Fruit fly (Drosophila melanogaster) whole organism, embryonic: ENCODE measurements around the gene Tcs6.

ENCODE experiments used
- Atf-2 ChIP-seq: fragments of 200-800 bp; sonication (Bioruptor generic); optimal IDR thresholded peaks from 2 replicates; lab custom pipeline; 2016; ENCODE audit warnings: missing biosample characterization, missing genetic modification characterization
- CG10274 ChIP-seq: fragments of 200-800 bp; sonication (Bioruptor generic); optimal IDR thresholded peaks from 3 replicates; lab custom pipeline; 2017; ENCODE audit warnings: missing biosample characterization, mild to moderate bottlenecking, missing genetic modification characterization
- CG10543 ChIP-seq: fragments of 200-800 bp; sonication (Bioruptor generic); optimal IDR thresholded peaks from 3 replicates; lab custom pipeline; 2017; ENCODE audit warnings: missing biosample characterization, mild to moderate bottlenecking, missing genetic modification characterization, moderate library complexity
- CG10565 ChIP-seq: fragments of 200-800 bp; sonication (Bioruptor generic); optimal IDR thresholded peaks from 3 replicates; lab custom pipeline; 2016; ENCODE audit warnings: missing biosample characterization, mild to moderate bottlenecking, missing genetic modification characterization
- CG11093 ChIP-seq: fragments of 200-800 bp; sonication (Bioruptor generic); IDR thresholded peaks from 3 replicates; pipeline ENCODE4 v1.3.6; 2022; ENCODE audit warnings: missing biosample characterization, missing genetic modification characterization
- CG14710 ChIP-seq: fragments of 200-800 bp; sonication (Bioruptor generic); optimal IDR thresholded peaks from 3 replicates; lab custom pipeline; 2019; ENCODE audit warnings: missing biosample characterization, mild to moderate bottlenecking, missing genetic modification characterization, moderate library complexity
- CG14860 ChIP-seq: fragments of 200-800 bp; sonication (Bioruptor generic); IDR thresholded peaks from 3 replicates; pipeline ENCODE4 v1.3.6; 2022; ENCODE audit warnings: missing biosample characterization, missing genetic modification characterization; ENCODE audit not compliant: partially characterized antibody
- CG14965 ChIP-seq: fragments of 200-800 bp; sonication (Bioruptor generic); optimal IDR thresholded peaks from 2 replicates; lab custom pipeline; 2016; ENCODE audit warnings: missing biosample characterization, missing genetic modification characterization, borderline replicate concordance
- CG15479 ChIP-seq: fragments of 200-800 bp; sonication (Bioruptor generic); optimal IDR thresholded peaks from 3 replicates; lab custom pipeline; 2019; ENCODE audit warnings: missing biosample characterization, mild to moderate bottlenecking, missing genetic modification characterization, moderate library complexity
- CG17568 ChIP-seq: fragments of 200-800 bp; sonication (Bioruptor generic); optimal IDR thresholded peaks from 2 replicates; lab custom pipeline; 2018; ENCODE audit warnings: missing biosample characterization, mild to moderate bottlenecking, missing genetic modification characterization, moderate library complexity
- CG2199 ChIP-seq: fragments of 200-800 bp; sonication (Bioruptor generic); IDR thresholded peaks from 3 replicates; pipeline ENCODE4 v1.3.6; 2022; ENCODE audit warnings: missing biosample characterization, missing genetic modification characterization
- CG2712 ChIP-seq: fragments of 200-800 bp; optimal IDR thresholded peaks from 3 replicates; lab custom pipeline; 2019; ENCODE audit warnings: missing biosample characterization, mild to moderate bottlenecking, missing genetic modification characterization, moderate library complexity
- CG32767 ChIP-seq: fragments of 200-800 bp; sonication (Bioruptor generic); IDR thresholded peaks from 2 replicates; pipeline ENCODE4 v1.3.6; 2022; ENCODE audit warnings: missing biosample characterization, missing genetic modification characterization
- CG3995 ChIP-seq: fragments of 200-800 bp; sonication (Bioruptor generic); optimal IDR thresholded peaks from 3 replicates; lab custom pipeline; 2016; ENCODE audit warnings: missing biosample characterization, missing genetic modification characterization
- CG4282 ChIP-seq: fragments of 200-800 bp; sonication (Bioruptor generic); optimal IDR thresholded peaks from 2 replicates; lab custom pipeline; 2016; ENCODE audit warnings: missing biosample characterization, missing genetic modification characterization
- CG4730 ChIP-seq: fragments of 200-800 bp; sonication (Bioruptor generic); IDR thresholded peaks from 2 replicates; pipeline ENCODE4 v1.3.6; 2022; ENCODE audit warnings: missing biosample characterization, missing genetic modification characterization
- CG7556 ChIP-seq: fragments of 200-800 bp; sonication (Bioruptor generic); optimal IDR thresholded peaks from 2 replicates; lab custom pipeline; 2017; ENCODE audit warnings: missing biosample characterization, mild to moderate bottlenecking, missing genetic modification characterization
- CG8290 ChIP-seq, 3 experiments: fragments of 200-800 bp; sonication (Bioruptor generic); optimal IDR thresholded peaks; 2 replicates each; lab custom pipeline; 2016 to 2019; ENCODE audit warnings: missing biosample characterization in 3 of 3, missing genetic modification characterization in 3 of 3, mild to moderate bottlenecking in 2 of 3, moderate library complexity in 1 of 3
- CG8765 ChIP-seq: fragments of 200-800 bp; sonication (Bioruptor generic); IDR thresholded peaks from 2 replicates; pipeline ENCODE4 v1.3.6; 2022; ENCODE audit warnings: missing biosample characterization, missing genetic modification characterization
- CG9609 ChIP-seq: fragments of 200-800 bp; sonication (Bioruptor generic); optimal IDR thresholded peaks from 3 replicates; lab custom pipeline; 2016; ENCODE audit warnings: missing biosample characterization, missing genetic modification characterization
- Dad ChIP-seq: fragments of 200-800 bp; sonication (Bioruptor generic); optimal IDR thresholded peaks from 3 replicates; lab custom pipeline; 2016; ENCODE audit warnings: missing biosample characterization, missing genetic modification characterization
- Dll ChIP-seq: fragments of 200-800 bp; sonication (Bioruptor generic); IDR thresholded peaks from 4 replicates; pipeline ENCODE4 v1.3.6; 2022; ENCODE audit warnings: missing biosample characterization, missing genetic modification characterization; ENCODE audit not compliant: partially characterized antibody
- Eip74EF ChIP-seq, 2 experiments: fragments of 200-800 bp in 1 of 2; fragments of >200 bp in 1 of 2; sonication (Bioruptor generic) in 1 of 2; optimal IDR thresholded peaks; 2 replicates each; lab custom pipeline; 2017 to 2019; ENCODE audit warnings: missing biosample characterization in 2 of 2, missing genetic modification characterization in 2 of 2, mild to moderate bottlenecking in 1 of 2, moderate library complexity in 1 of 2
- Fer1 ChIP-seq: fragments of 200-800 bp; sonication (Bioruptor generic); optimal IDR thresholded peaks from 2 replicates; lab custom pipeline; 2017; ENCODE audit warnings: missing biosample characterization, mild to moderate bottlenecking, missing genetic modification characterization
- HHEX ChIP-seq: fragments of 200-800 bp; sonication (Bioruptor generic); optimal IDR thresholded peaks from 3 replicates; lab custom pipeline; 2017; ENCODE audit warnings: missing biosample characterization, mild to moderate bottlenecking, missing genetic modification characterization, missing genetic modification reagents
- Lim3 ChIP-seq: fragments of 200-800 bp; sonication (Bioruptor generic); IDR thresholded peaks from 2 replicates; pipeline ENCODE4 v1.3.6; 2022; ENCODE audit warnings: missing biosample characterization, missing genetic modification characterization
- Mrtf ChIP-seq: fragments of 200-800 bp; sonication (Bioruptor generic); IDR thresholded peaks from 3 replicates; pipeline ENCODE4 v1.3.6; 2022; ENCODE audit warnings: missing biosample characterization, missing genetic modification characterization
- NFAT ChIP-seq: fragments of 200-800 bp; sonication (Bioruptor generic); IDR thresholded peaks from 2 replicates; pipeline ENCODE4 v1.3.6; 2022; ENCODE audit warnings: missing biosample characterization, missing genetic modification characterization
- Oli ChIP-seq: fragments of 200-800 bp; sonication (Bioruptor generic); optimal IDR thresholded peaks from 2 replicates; lab custom pipeline; 2018; ENCODE audit warnings: missing biosample characterization, mild to moderate bottlenecking, missing genetic modification characterization, moderate library complexity
- Ptx1 ChIP-seq: fragments of 200-800 bp; sonication (Bioruptor generic); IDR thresholded peaks from 2 replicates; pipeline ENCODE4 v1.3.6; 2022; ENCODE audit warnings: missing biosample characterization, missing genetic modification characterization
- Scr ChIP-seq: fragments of 200-800 bp; sonication (Bioruptor generic); IDR thresholded peaks from 2 replicates; pipeline ENCODE4 v1.3.6; 2022; ENCODE audit warnings: missing biosample characterization, missing genetic modification characterization; ENCODE audit not compliant: partially characterized antibody
- Usf ChIP-seq: fragments of 200-800 bp; sonication (Bioruptor generic); optimal IDR thresholded peaks from 2 replicates; lab custom pipeline; 2017; ENCODE audit warnings: missing genotype, missing biosample characterization, missing genetic modification characterization
- Xbp1 ChIP-seq: fragments of 200-800 bp; sonication (Bioruptor generic); optimal IDR thresholded peaks from 3 replicates; lab custom pipeline; 2016; ENCODE audit warnings: missing biosample characterization, mild to moderate bottlenecking, missing genetic modification characterization
- dan ChIP-seq: fragments of 200-800 bp; sonication (Bioruptor generic); IDR thresholded peaks from 2 replicates; pipeline ENCODE4 v1.3.6; 2022; ENCODE audit warnings: missing biosample characterization, missing genetic modification characterization
- fd102C ChIP-seq: fragments of 200-800 bp; sonication (Bioruptor generic); optimal IDR thresholded peaks from 2 replicates; lab custom pipeline; 2018; ENCODE audit warnings: missing biosample characterization, mild to moderate bottlenecking, missing genetic modification characterization, moderate library complexity
- fd96Cb ChIP-seq: fragments of 200-800 bp; sonication (Bioruptor generic); optimal IDR thresholded peaks from 2 replicates; lab custom pipeline; 2018; ENCODE audit warnings: missing biosample characterization, mild to moderate bottlenecking, missing genetic modification characterization, moderate library complexity
- gro ChIP-seq: fragments of 200-800 bp; sonication (Bioruptor generic); optimal IDR thresholded peaks from 2 replicates; lab custom pipeline; 2016; ENCODE audit warnings: missing biosample characterization, missing genetic modification characterization
- hbn ChIP-seq: fragments of 200-800 bp; sonication (Bioruptor generic); IDR thresholded peaks from 2 replicates; pipeline ENCODE4 v1.3.6; 2022; ENCODE audit warnings: missing biosample characterization, missing genetic modification characterization; ENCODE audit not compliant: partially characterized antibody
- jing ChIP-seq: fragments of 200-800 bp; sonication (Bioruptor generic); optimal IDR thresholded peaks from 2 replicates; lab custom pipeline; 2018; ENCODE audit warnings: missing biosample characterization, mild to moderate bottlenecking, missing genetic modification characterization
- lilli ChIP-seq: fragments of 200-800 bp; sonication (Bioruptor generic); optimal IDR thresholded peaks from 3 replicates; lab custom pipeline; 2016; ENCODE audit warnings: missing biosample characterization, missing genetic modification characterization
- nau ChIP-seq: fragments of 200-800 bp; sonication (Bioruptor generic); optimal IDR thresholded peaks from 3 replicates; lab custom pipeline; 2017; ENCODE audit warnings: missing biosample characterization, mild to moderate bottlenecking, missing genetic modification characterization, missing genetic modification reagents
- pho ChIP-seq: fragments of 200-800 bp; sonication (Bioruptor generic); optimal IDR thresholded peaks from 2 replicates; lab custom pipeline; 2016; ENCODE audit warnings: missing biosample characterization, missing genetic modification characterization
- pita ChIP-seq: fragments of 200-800 bp; sonication (Bioruptor generic); optimal IDR thresholded peaks from 2 replicates; lab custom pipeline; 2017; ENCODE audit warnings: missing biosample characterization, mild to moderate bottlenecking, missing genetic modification characterization
- ranshi ChIP-seq: fragments of 200-800 bp; sonication (Bioruptor generic); IDR thresholded peaks from 2 replicates; pipeline ENCODE4 v1.3.6; 2022; ENCODE audit warnings: missing biosample characterization, missing genetic modification characterization
- sc ChIP-seq, 3 experiments: fragments of >200 bp in 2 of 3; fragments of 200-800 bp in 1 of 3; sonication (Bioruptor generic) in 1 of 3; optimal IDR thresholded peaks; 2 replicates in 2 of 3; 3 replicates in 1 of 3; lab custom pipeline; 2017; ENCODE audit warnings: mild to moderate bottlenecking in 1 of 3, missing biosample characterization in 1 of 3, missing genetic modification characterization in 1 of 3, missing genetic modification reagents in 1 of 3
- tap ChIP-seq: fragments of 200-800 bp; optimal IDR thresholded peaks from 3 replicates; lab custom pipeline; 2019; ENCODE audit warnings: missing biosample characterization, mild to moderate bottlenecking, missing genetic modification characterization, moderate library complexity
- tgo ChIP-seq: fragments of 200-800 bp; sonication (Bioruptor generic); IDR thresholded peaks from 3 replicates; pipeline ENCODE4 v1.3.6; 2022; ENCODE audit warnings: missing biosample characterization, missing genetic modification characterization
- vnd ChIP-seq: fragments of 200-800 bp; sonication (Bioruptor generic); IDR thresholded peaks from 3 replicates; pipeline ENCODE4 v1.3.6; 2022; ENCODE audit warnings: missing biosample characterization, missing genetic modification characterization; ENCODE audit not compliant: partially characterized antibody

Tcs6 gene

dm6 chr3R:26104302-26105140 is 46.5 kb upstream of the Tcs6 start (continued):
- no peak for TF ChIP-seq pita (GFP tag; lab: Kevin White, UChicago)
- TF ChIP-seq Usf (GFP tag; lab: Kevin White, UChicago) = no peak
- no peak for TF ChIP-seq Oli (tag; lab: Kevin White, UChicago)
- TF ChIP-seq lilli = peak; percentile 49
- TF ChIP-seq CG8765 = no peak
- no peak for TF ChIP-seq CG14710
- no peak for TF ChIP-seq Atf-2 (GFP tag; lab: Kevin White, UChicago)
- no peak for TF ChIP-seq CG14965 (GFP tag; lab: Kevin White, UChicago)
- no peak for TF ChIP-seq ranshi (GFP tag; lab: Robert Waterston, UW)
- no peak for TF ChIP-seq CG10274 (GFP tag; lab: Kevin White, UChicago)
- TF ChIP-seq dan (GFP tag; lab: Robert Waterston, UW) = no peak
- TF ChIP-seq Lim3 (GFP tag; lab: Robert Waterston, UW) = no peak
- TF ChIP-seq CG11093 (GFP tag; lab: Robert Waterston, UW) = no peak
- no peak for TF ChIP-seq fd96Cb
- TF ChIP-seq nau = no peak
- TF ChIP-seq Scr (GFP tag; lab: Robert Waterston, UW) = no peak
- TF ChIP-seq Dad (GFP tag; lab: Kevin White, UChicago) = no peak
- TF ChIP-seq HHEX (GFP tag; lab: Kevin White, UChicago) = no peak
- peak; percentile 41 for TF ChIP-seq Fer1 (GFP tag; lab: Kevin White, UChicago)
- TF ChIP-seq tap (tag; lab: Kevin White, UChicago) = no peak
- no peak for TF ChIP-seq Dll
- no peak for TF ChIP-seq CG2199 (GFP tag; lab: Robert Waterston, UW)
- TF ChIP-seq CG4282 (GFP tag; lab: Kevin White, UChicago) = no peak
- TF ChIP-seq CG32767 (GFP tag; lab: Robert Waterston, UW) = no peak
- TF ChIP-seq CG2712 (tag; lab: Kevin White, UChicago) = peak; percentile 14
- no peak for TF ChIP-seq CG14860 (GFP tag; lab: Robert Waterston, UW)
- TF ChIP-seq CG10543 = peak; percentile 37
- no peak for TF ChIP-seq NFAT (GFP tag; lab: Robert Waterston, UW)
- TF ChIP-seq fd102C = no peak
- no peak for TF ChIP-seq CG4730 (GFP tag; lab: Robert Waterston, UW)
- TF ChIP-seq CG15479 (GFP tag; lab: Kevin White, UChicago) = no peak
- TF ChIP-seq gro = no peak
- peak; percentile 26; the same call in 1 of the 2 replicates for TF ChIP-seq Ptx1
- TF ChIP-seq sc (optimal IDR thresholded peaks at IDR 0.05; lab: Kevin White, UChicago) = no peak
- no peak for TF ChIP-seq sc (GFP tag; optimal IDR thresholded peaks at IDR 0.05; lab: Kevin White, UChicago)
- TF ChIP-seq tgo = no peak; the same call in 2 of the 3 replicates
- TF ChIP-seq Mrtf (GFP tag; lab: Robert Waterston, UW) = no peak
- no peak for TF ChIP-seq jing (GFP tag; lab: Kevin White, UChicago)
- TF ChIP-seq CG10565 (GFP tag; lab: Kevin White, UChicago) = no peak
- no peak for TF ChIP-seq vnd
- no peak for TF ChIP-seq CG8290 (GFP tag; optimal IDR thresholded peaks at IDR 0.05; lab: Kevin White, UChicago)
- peak in 1 of 2 experiments; percentile 34 for TF ChIP-seq CG8290 (tag; optimal IDR thresholded peaks at IDR 0.05; lab: Kevin White, UChicago)
- TF ChIP-seq Xbp1 = no peak
- TF ChIP-seq Eip74EF (GFP tag; optimal IDR thresholded peaks at IDR 0.05; lab: Kevin White, UChicago) = no peak
- peak; percentile 35 for TF ChIP-seq CG7556 (GFP tag; lab: Kevin White, UChicago)
- TF ChIP-seq CG17568 (GFP tag; lab: Kevin White, UChicago) = no peak
- no peak for TF ChIP-seq CG9609 (GFP tag; lab: Kevin White, UChicago)
- no peak for TF ChIP-seq CG3995 (GFP tag; lab: Kevin White, UChicago)
- TF ChIP-seq hbn (GFP tag; lab: Robert Waterston, UW) = no peak
- TF ChIP-seq pho (GFP tag; lab: Kevin White, UChicago) = peak; percentile 27
